Worm (Caenorhabditis elegans): ENCODE data around the gene dbt-1.

DNA sequence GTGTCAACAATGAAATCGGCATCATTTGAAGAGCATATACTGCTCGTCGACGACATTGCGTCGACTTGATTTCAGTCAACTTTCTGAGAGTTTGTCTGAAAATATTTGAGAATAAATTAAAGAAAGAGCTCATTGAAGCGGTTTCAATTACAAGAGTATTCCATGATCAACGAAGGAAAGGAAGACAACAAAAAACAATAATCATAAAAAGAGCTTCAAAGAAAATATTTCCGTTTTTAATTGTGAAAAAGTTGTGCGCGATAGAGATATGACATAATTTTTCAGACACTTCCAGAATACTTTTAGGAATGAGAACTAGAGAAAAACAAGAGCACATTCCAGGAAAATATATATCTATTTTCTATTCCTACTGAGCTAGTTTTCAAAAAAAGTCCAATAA lies 16.4 kb downstream of the dbt-1 start, which contains the start of gene spv-1:
- TF ChIP-seq elt-3 (tag; optimal IDR thresholded peaks at IDR 0.05): no peak
- no peak for TF ChIP-seq jun-1 (tag; optimal IDR thresholded peaks at IDR 0.05)
- TF ChIP-seq nhr-23 (tag; optimal IDR thresholded peaks at IDR 0.05): no peak
- TF ChIP-seq nhr-77 (tag; optimal IDR thresholded peaks at IDR 0.05): no peak
- no peak for TF ChIP-seq nhr-28 (tag; optimal IDR thresholded peaks at IDR 0.05)
- no peak for TF ChIP-seq unc-62 (GFP tag; optimal IDR thresholded peaks at IDR 0.05)

Measured in whole organism, L3 larva.